Fruit fly (Drosophila melanogaster): Measurements from ENCODE around the gene CG3448.

The CG3448 gene

dm6 chr3L:9432810-9433587 lies 18.4 kb downstream of the CG3448 start:
- TF ChIP-seq pan (optimal IDR thresholded peaks at IDR 0.05) (no peak), EcR (GFP tag; optimal IDR thresholded peaks at IDR 0.05) (no peak), Dll (optimal IDR thresholded peaks at IDR 0.05) (no peak), psq (optimal IDR thresholded peaks at IDR 0.05) (no peak), CG8478 (optimal IDR thresholded peaks at IDR 0.05) (no peak), usp (GFP tag; optimal IDR thresholded peaks at IDR 0.05) (no peak)

DNA sequence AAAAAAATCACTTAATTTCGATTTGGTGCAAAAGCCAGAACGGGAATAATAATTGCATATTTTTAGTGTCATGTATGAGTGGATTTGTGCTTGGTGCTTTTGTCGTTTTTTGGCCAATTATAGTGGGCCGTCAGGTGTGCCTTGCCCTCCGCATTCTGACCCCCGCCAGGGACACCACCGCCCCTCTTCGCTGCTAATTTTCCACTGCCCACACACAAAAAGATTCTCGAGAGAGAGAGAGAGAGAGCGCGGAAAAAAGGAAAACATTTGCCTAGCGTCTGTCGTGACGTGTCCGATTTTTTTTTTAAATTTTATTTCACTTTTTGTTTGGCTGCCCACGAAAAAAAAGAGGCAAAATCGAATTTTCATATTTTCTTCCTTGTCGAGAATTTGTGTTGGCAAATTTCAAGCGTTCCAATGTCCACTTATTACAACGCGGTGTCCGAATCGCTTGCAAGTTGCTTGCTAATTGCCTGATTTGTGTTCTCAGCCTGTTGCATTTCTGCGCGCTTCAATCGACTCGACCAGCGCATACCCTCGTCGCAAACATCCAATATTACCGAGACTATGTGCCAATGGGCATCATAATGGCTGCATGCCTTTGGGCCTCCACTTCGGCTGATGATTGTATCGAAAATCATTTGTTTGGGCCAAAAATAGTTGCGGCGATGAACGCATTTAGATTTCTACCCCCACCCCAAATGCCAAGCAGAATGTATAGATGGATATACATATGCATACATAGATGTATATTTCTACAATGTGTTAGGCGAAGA lies 19.3 kb downstream of the CG3448 start:
- TF ChIP-seq pan (optimal IDR thresholded peaks at IDR 0.05) (peak; percentile 4), psq (optimal IDR thresholded peaks at IDR 0.05) (no peak)

- TF ChIP-seq CG8478 (optimal IDR thresholded peaks at IDR 0.05) (no peak), pan (optimal IDR thresholded peaks at IDR 0.05) (no peak), usp (GFP tag; optimal IDR thresholded peaks at IDR 0.05) (no peak), EcR (GFP tag; optimal IDR thresholded peaks at IDR 0.05) (no peak), psq (optimal IDR thresholded peaks at IDR 0.05) (no peak), Dll (optimal IDR thresholded peaks at IDR 0.05) (no peak)
Measured at dm6 chr3L:9430608-9430952, 20.8 kb downstream of the CG3448 start.

- no peak for TF ChIP-seq Dll (optimal IDR thresholded peaks at IDR 0.05)
- TF ChIP-seq CG8478 (optimal IDR thresholded peaks at IDR 0.05), result no peak
- TF ChIP-seq psq (optimal IDR thresholded peaks at IDR 0.05), result no peak
- TF ChIP-seq pan (optimal IDR thresholded peaks at IDR 0.05), result no peak
- no peak for TF ChIP-seq usp (GFP tag; optimal IDR thresholded peaks at IDR 0.05)
- TF ChIP-seq EcR (GFP tag; optimal IDR thresholded peaks at IDR 0.05), result no peak
Measured at dm6 chr3L:9429665-9430607, 21.4 kb downstream of the CG3448 start, which contains the start of the genes RpS17 and MTF-1. Gene RpS17 (minus strand): TSS chr3L:9429821. Gene MTF-1 (plus strand): TSS chr3L:9430312.

- no peak for TF ChIP-seq CG8478 (optimal IDR thresholded peaks at IDR 0.05)
- no peak for TF ChIP-seq psq (optimal IDR thresholded peaks at IDR 0.05)
- TF ChIP-seq usp (GFP tag; optimal IDR thresholded peaks at IDR 0.05), result no peak
Measured at dm6 chr3L:9426656-9427294, 24.6 kb downstream of the CG3448 start, which contains the start of the genes Atat and Shc. Gene Atat (minus strand): TSS chr3L:9426758. Gene Shc (plus strand): TSS chr3L:9427010.

dm6 chr3L:9425838-9426237 lies 25.5 kb downstream of the CG3448 start:
- TF ChIP-seq EcR (GFP tag; optimal IDR thresholded peaks at IDR 0.05), result no peak
- TF ChIP-seq pan (optimal IDR thresholded peaks at IDR 0.05), result no peak
- no peak for TF ChIP-seq usp (GFP tag; optimal IDR thresholded peaks at IDR 0.05)
- no peak for TF ChIP-seq CG8478 (optimal IDR thresholded peaks at IDR 0.05)
- TF ChIP-seq Dll (optimal IDR thresholded peaks at IDR 0.05), result no peak
- no peak for TF ChIP-seq psq (optimal IDR thresholded peaks at IDR 0.05)

- TF ChIP-seq EcR (GFP tag; optimal IDR thresholded peaks at IDR 0.05) (no peak), pan (optimal IDR thresholded peaks at IDR 0.05) (no peak), usp (GFP tag; optimal IDR thresholded peaks at IDR 0.05) (no peak), Dll (optimal IDR thresholded peaks at IDR 0.05) (no peak), psq (optimal IDR thresholded peaks at IDR 0.05) (no peak), CG8478 (optimal IDR thresholded peaks at IDR 0.05) (no peak)
Measured at dm6 chr3L:9424528-9424911, 26.9 kb downstream of the CG3448 start.

DNA sequence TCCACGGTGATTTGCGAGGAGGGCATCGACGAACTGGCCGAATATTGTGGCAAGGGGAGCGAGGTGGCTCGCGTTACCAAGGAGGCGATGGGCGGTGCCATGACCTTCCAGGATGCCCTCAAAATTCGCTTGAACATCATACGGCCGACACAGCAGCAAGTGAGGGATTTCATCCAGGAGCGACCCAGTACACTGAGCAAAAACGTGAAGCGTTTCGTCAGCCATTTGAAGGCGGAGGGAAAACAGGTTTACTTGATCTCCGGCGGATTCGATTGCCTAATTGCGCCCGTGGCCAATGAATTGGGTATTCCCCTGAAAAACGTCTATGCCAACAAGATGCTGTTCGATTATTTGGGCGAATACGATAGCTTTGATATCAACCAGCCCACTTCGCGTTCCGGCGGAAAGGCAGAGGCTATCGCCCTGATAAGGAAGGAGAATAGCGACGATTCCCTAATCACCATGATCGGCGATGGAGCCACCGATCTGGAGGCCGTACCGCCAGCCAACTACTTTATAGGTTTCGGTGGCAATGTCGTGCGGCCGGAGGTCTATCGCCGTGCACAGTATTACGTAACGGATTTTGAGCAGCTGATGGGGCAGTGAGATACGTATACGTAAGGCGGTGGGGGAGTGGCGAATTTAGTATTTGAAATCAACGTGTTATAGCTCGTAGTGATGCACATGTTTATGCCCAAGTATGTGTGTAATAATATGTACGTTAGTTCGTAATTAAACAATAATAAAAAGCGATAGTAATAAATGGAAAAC lies 27.4 kb downstream of the CG3448 start:
- TF ChIP-seq pan (optimal IDR thresholded peaks at IDR 0.05), result no peak
- no peak for TF ChIP-seq EcR (GFP tag; optimal IDR thresholded peaks at IDR 0.05)
- no peak for TF ChIP-seq CG8478 (optimal IDR thresholded peaks at IDR 0.05)
- TF ChIP-seq Dll (optimal IDR thresholded peaks at IDR 0.05), result no peak
- TF ChIP-seq psq (optimal IDR thresholded peaks at IDR 0.05), result no peak

DNA sequence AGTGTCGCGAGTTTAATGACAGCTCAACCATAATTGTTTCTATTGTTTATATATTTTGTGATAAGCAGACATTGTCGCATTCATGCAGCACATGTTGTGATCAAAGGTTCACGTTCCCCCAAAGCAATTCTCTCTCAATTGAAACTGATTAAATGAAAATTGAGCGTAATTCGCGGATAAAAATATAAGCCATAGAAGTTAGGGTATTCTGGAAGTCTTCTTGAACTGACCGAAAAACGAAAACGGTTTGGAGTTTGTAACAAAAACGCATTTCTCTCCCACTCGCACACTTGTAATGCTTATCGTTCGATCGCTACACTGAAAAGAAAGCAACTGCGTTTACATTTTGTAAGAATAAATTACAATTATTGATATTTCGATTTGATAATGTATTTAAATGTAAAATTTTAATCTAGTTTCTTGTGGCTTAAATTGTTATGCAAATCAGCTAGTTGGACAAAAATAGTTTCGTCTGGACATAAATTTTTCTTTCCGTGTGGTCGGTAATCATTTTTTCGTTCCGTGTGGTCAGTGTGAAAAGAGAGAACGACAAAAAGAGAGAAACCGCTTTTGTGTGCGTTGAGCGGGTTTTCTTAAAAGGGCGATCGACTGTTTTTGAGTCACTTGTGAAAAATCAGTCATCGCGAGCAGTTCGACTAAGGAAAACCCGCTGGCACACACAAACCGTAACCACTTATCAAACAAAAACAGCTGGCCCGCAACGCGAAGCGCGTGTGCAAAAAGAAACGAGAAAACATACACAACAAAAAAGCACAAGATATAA lies 28.5 kb downstream of the CG3448 start, which contains the start of gene aay:
Gene aay, plus strand, starts transcription at position 618 of the 784 bp plus-strand sequence.
- TF ChIP-seq EcR (GFP tag; optimal IDR thresholded peaks at IDR 0.05), result no peak
- no peak for TF ChIP-seq usp (GFP tag; optimal IDR thresholded peaks at IDR 0.05)
- TF ChIP-seq Dll (optimal IDR thresholded peaks at IDR 0.05), result no peak
- no peak for TF ChIP-seq psq (optimal IDR thresholded peaks at IDR 0.05)
- no peak for TF ChIP-seq pan (optimal IDR thresholded peaks at IDR 0.05)
- TF ChIP-seq CG8478 (optimal IDR thresholded peaks at IDR 0.05), result no peak

dm6 chr3L:9422135-9422534 lies 29.2 kb downstream of the CG3448 start:
- no peak for TF ChIP-seq EcR (GFP tag; optimal IDR thresholded peaks at IDR 0.05)
- TF ChIP-seq usp (GFP tag; optimal IDR thresholded peaks at IDR 0.05), result no peak
- TF ChIP-seq pan (optimal IDR thresholded peaks at IDR 0.05), result no peak
- TF ChIP-seq Dll (optimal IDR thresholded peaks at IDR 0.05), result no peak
- no peak for TF ChIP-seq CG8478 (optimal IDR thresholded peaks at IDR 0.05)
- no peak for TF ChIP-seq psq (optimal IDR thresholded peaks at IDR 0.05)
